Worm (Caenorhabditis elegans): Measurements from ENCODE around the gene tcer-1.

Gene tcer-1

DNA sequence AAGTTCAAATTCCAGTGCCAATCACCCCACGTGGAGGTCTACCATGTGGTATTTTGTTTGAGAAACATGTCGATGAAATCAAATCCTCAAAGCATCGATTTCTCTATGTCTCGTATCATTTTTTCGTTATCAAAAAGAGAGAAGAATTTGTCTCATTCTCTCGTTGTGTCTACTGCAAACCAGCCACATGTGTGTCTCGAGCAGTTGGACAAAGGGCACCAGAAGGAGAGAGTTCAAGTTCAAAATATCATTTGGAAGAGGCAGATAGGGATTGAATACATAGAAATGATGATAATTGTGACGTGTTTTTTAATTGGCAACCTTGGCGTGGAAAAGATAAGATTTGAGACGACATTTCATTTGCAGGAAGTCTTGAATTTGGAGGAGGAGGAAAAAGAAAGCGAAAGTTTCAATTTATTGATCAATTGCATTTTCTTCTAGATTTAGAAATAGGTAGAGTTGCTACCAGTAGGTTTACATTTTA, 9.4 kb upstream of the tcer-1 start:
- no peak for TF ChIP-seq daf-12 (tag; optimal IDR thresholded peaks at IDR 0.05)
- peak; percentile 32 for TF ChIP-seq nfya-1 (tag; optimal IDR thresholded peaks at IDR 0.05; ENCODE audit: insufficient read depth)
- no peak for TF ChIP-seq ceh-16 (tag; optimal IDR thresholded peaks at IDR 0.05)
- peak; percentile 53 for TF ChIP-seq skn-1 (tag; optimal IDR thresholded peaks at IDR 0.05)
- TF ChIP-seq jun-1 (tag; optimal IDR thresholded peaks at IDR 0.05), result peak; percentile 46
- no peak for TF ChIP-seq zag-1 (tag; optimal IDR thresholded peaks at IDR 0.05)
- TF ChIP-seq lsy-12 (tag; optimal IDR thresholded peaks at IDR 0.05), result no peak
- peak; percentile 60 for TF ChIP-seq mdl-1 (tag; optimal IDR thresholded peaks at IDR 0.05)
- TF ChIP-seq lin-39 (tag; optimal IDR thresholded peaks at IDR 0.05), result no peak
- no peak for TF ChIP-seq eor-1 (tag; optimal IDR thresholded peaks at IDR 0.05)
- TF ChIP-seq elt-3 (tag; optimal IDR thresholded peaks at IDR 0.05), result peak in 1 of 3 experiments; percentile 76
- no peak for TF ChIP-seq elt-1 (tag; optimal IDR thresholded peaks at IDR 0.05)
- TF ChIP-seq fkh-10 (GFP tag; optimal IDR thresholded peaks at IDR 0.05), result no peak
- TF ChIP-seq nhr-23 (tag; optimal IDR thresholded peaks at IDR 0.05), result peak; percentile 38
- TF ChIP-seq mml-1 (tag; optimal IDR thresholded peaks at IDR 0.05), result no peak
- TF ChIP-seq nhr-11 (tag; optimal IDR thresholded peaks at IDR 0.05), result no peak
- TF ChIP-seq elt-2 (tag; optimal IDR thresholded peaks at IDR 0.05), result peak; percentile 96
- TF ChIP-seq sea-2 (GFP tag; optimal IDR thresholded peaks at IDR 0.05), result no peak
- peak; percentile 58 for TF ChIP-seq pqm-1 (tag; optimal IDR thresholded peaks at IDR 0.05)
- no peak for TF ChIP-seq unc-62 (GFP tag; optimal IDR thresholded peaks at IDR 0.05)
- TF ChIP-seq nhr-43 (tag; optimal IDR thresholded peaks at IDR 0.05; ENCODE audit: poor library complexity, severe bottlenecking), result peak; percentile 48
- TF ChIP-seq ceh-28 (tag; optimal IDR thresholded peaks at IDR 0.05), result peak; percentile 27
- no peak for TF ChIP-seq ama-1 (optimal IDR thresholded peaks at IDR 0.05)
- peak; percentile 30 for TF ChIP-seq egl-5 (tag; optimal IDR thresholded peaks at IDR 0.05)
- no peak for TF ChIP-seq ceh-82 (tag; optimal IDR thresholded peaks at IDR 0.05)

DNA sequence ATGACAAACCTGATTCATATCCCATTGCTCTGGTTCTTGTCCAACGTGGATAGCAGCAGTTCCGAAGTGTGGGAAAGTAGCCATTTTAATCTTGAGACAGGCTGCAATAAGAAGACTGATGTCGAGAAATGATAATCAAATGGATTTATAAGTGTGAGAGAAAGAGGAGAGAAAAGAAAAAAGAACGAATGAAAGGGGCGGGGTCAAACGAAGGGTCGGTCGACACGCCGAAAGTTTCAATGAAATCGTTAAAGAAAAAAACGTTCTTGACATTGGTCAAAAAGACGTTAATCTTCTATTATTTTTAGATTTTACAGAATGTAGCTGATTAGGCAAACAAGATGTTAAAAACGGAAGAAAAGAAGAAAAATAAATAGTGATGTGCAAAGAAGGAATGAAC, 8.0 kb upstream of the tcer-1 start, which contains the start of gene cth-2:
cth-2 (minus strand) TSS at position 101 of the 400 bp plus-strand sequence.
- TF ChIP-seq nhr-11 (tag; optimal IDR thresholded peaks at IDR 0.05), result peak; percentile 9
- no peak for TF ChIP-seq lsy-12 (tag; optimal IDR thresholded peaks at IDR 0.05)
- TF ChIP-seq pha-4 (tag; optimal IDR thresholded peaks at IDR 0.05), result peak; percentile 9
- TF ChIP-seq elt-2 (tag; optimal IDR thresholded peaks at IDR 0.05), result peak; percentile 21
- TF ChIP-seq snpc-4 (tag; optimal IDR thresholded peaks at IDR 0.05), result no peak
- TF ChIP-seq unc-39 (tag; optimal IDR thresholded peaks at IDR 0.05), result no peak
- no peak for TF ChIP-seq ceh-9 (tag; optimal IDR thresholded peaks at IDR 0.05)

DNA sequence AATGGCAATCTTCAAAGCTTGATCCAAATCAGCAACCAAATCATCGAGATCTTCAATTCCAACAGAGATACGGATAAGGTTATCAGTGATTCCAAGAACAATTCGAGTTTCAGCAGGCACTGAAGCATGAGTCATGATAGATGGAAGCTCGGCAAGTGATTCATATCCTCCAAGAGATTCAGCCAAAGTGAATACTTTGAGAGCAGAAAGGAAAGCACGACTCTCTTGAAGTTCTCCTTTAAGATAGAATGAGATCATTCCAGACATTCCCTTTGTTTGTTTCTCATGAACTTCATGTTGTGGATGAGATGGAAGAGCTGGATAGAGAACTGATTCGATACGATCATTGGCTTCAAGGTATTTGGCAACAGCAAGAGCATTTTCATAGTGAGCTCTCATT, 6.5 kb upstream of the tcer-1 start:
- TF ChIP-seq lin-15B (tag; optimal IDR thresholded peaks at IDR 0.05) (no peak), nhr-43 (tag; optimal IDR thresholded peaks at IDR 0.05; ENCODE audit: poor library complexity, severe bottlenecking) (peak; percentile 2)

DNA sequence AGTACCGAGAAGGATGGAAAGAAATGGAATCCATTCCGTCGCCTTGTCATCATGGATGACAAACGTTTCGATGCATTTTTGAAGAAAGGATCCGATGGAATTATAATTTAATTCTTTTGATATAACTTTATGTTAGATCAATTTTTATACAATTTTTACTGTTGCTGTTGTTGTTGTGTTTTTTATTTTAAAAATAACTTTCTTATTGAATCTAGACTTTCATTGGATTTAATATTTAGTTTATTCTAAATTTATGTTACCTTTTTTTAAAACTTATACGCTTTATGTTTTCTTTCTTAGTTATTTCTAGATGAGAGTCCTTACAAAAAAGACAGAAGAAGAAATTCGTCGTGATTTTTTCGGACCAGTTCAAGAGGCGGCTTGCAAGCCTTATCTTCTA, 5.1 kb upstream of the tcer-1 start, which contains the start of gene ZK1127.3:
ZK1127.3 (plus strand) TSS at position 301 of the 400 bp plus-strand sequence.
- TF ChIP-seq nhr-67 (tag; optimal IDR thresholded peaks at IDR 0.05) (no peak), ceh-28 (tag; optimal IDR thresholded peaks at IDR 0.05) (no peak)

DNA sequence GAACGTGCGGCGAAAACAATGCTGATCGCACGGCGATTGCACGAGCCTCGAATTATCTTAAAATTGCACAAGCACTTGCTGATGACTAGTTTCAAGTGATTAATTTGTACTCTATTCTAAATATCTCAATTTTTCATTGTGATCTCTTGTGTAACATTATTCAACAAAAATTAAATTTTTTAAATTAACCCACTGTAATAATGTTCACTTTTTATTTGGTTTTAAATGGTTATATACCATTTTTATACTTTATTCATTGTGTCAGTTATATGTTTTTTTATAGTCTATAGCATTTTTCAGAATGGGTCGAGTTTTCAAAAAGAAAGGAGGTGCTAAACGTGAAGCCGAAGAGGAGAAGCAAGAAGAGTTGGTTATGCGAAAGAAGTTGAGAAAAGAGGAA, 3.8 kb upstream of the tcer-1 start, which contains the start of gene ZK1127.4:
ZK1127.4 (plus strand) TSS at position 301 of the 400 bp plus-strand sequence.
- TF ChIP-seq lin-39 (tag; optimal IDR thresholded peaks at IDR 0.05), result no peak
- no peak for TF ChIP-seq lsy-12 (tag; optimal IDR thresholded peaks at IDR 0.05)
- TF ChIP-seq tbx-2 (tag; optimal IDR thresholded peaks at IDR 0.05), result no peak
- no peak for TF ChIP-seq nhr-11 (tag; optimal IDR thresholded peaks at IDR 0.05)
- no peak for TF ChIP-seq skn-1 (tag; optimal IDR thresholded peaks at IDR 0.05)
- no peak for TF ChIP-seq pqm-1 (tag; optimal IDR thresholded peaks at IDR 0.05)

DNA sequence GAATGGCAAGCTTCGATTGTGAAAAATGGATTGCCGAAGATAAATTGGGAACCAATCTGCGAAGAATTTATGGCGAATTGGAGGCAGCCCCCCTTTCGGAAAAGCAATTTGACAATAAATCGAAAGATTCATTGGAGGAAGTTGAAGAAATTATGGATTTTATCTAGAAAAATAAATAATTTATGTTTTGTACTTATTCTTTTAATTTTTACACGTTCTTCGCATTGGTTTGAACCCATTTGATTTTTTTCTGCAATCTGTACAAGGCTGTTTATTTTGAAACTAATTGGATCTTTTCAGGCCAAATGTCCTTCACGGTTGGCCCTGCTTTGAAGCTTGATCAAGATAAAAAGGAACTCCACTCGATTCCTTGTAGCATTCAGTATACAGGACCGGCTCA, 3.1 kb upstream of the tcer-1 start, which contains the start of gene ZK1127.13:
ZK1127.13 (plus strand) TSS at position 301 of the 400 bp plus-strand sequence.
- TF ChIP-seq eor-1 (tag; optimal IDR thresholded peaks at IDR 0.05) (no peak), ceh-16 (tag; optimal IDR thresholded peaks at IDR 0.05) (no peak), ceh-82 (tag; optimal IDR thresholded peaks at IDR 0.05) (no peak)

All from whole organism, L3 larva.